Worm (Caenorhabditis elegans) whole organism, L4 larva: ENCODE measurements around the gene T20D3.14.

Source experiments
- D1046.2 ChIP-seq: fragments of 200-800 bp; sonication (Bioruptor generic); IDR thresholded peaks from 2 replicates; pipeline ENCODE4 v1.3.6; 2022; ENCODE audit warnings: missing genetic modification characterization, missing compliant biosample characterization
- F10B5.3 ChIP-seq: sonication (generic microtip); optimal IDR thresholded peaks from 2 replicates; lab custom pipeline; 2016; ENCODE audit warnings: mild to moderate bottlenecking, missing genetic modification characterization, missing compliant biosample characterization
- T20F7.1 ChIP-seq: fragments of 200-800 bp; sonication (Bioruptor generic); optimal IDR thresholded peaks from 2 replicates; lab custom pipeline; 2018; ENCODE audit warnings: mild to moderate bottlenecking, missing genetic modification characterization, missing compliant biosample characterization
- T26A8.4 ChIP-seq: fragments of 200-800 bp; sonication (Bioruptor generic); IDR thresholded peaks from 2 replicates; pipeline ENCODE4 v1.3.6; 2022; ENCODE audit warnings: missing genetic modification characterization, missing compliant biosample characterization
- Y48G9A.11 ChIP-seq: fragments of 200-800 bp; sonication (Bioruptor generic); IDR thresholded peaks from 2 replicates; pipeline ENCODE4 v1.3.6; 2022; ENCODE audit warnings: missing genetic modification reagents, missing genetic modification characterization, missing compliant biosample characterization
- aha-1 ChIP-seq: fragments of 150-350 bp; peaks from one replicate; lab custom pipeline; 2014; ENCODE audit warnings: missing biosample characterization, missing genetic modification characterization
- aly-2 ChIP-seq: sonication (generic microtip); optimal IDR thresholded peaks from 2 replicates; lab custom pipeline; 2018; ENCODE audit warnings: missing biosample characterization, missing genetic modification characterization
- ama-1 ChIP-seq: fragments of 150-350 bp; optimal IDR thresholded peaks from 2 replicates; lab custom pipeline; 2014; ENCODE audit warnings: inconsistent platforms, mixed read lengths
- arid-1 ChIP-seq: fragments of 200-800 bp; sonication (Bioruptor generic); conservative IDR thresholded peaks from 2 replicates; pipeline ENCODE4 v1.3.6; 2022; ENCODE audit warnings: missing genetic modification reagents, missing genetic modification characterization, missing compliant biosample characterization
- attf-4 ChIP-seq: sonication (generic microtip); optimal IDR thresholded peaks from 3 replicates; lab custom pipeline; 2017; ENCODE audit warnings: missing biosample characterization, missing genetic modification characterization
- ceh-28 ChIP-seq: fragments of 150-350 bp; optimal IDR thresholded peaks from 2 replicates; lab custom pipeline; 2014; ENCODE audit warnings: missing biosample characterization, missing genetic modification reagents, missing genetic modification characterization
- cey-2 ChIP-seq: sonication (generic microtip); optimal IDR thresholded peaks from 3 replicates; lab custom pipeline; 2017; ENCODE audit warnings: missing genetic modification characterization, mild to moderate bottlenecking, missing compliant biosample characterization, antibody characterized with exemption, borderline replicate concordance; ENCODE audit not compliant: insufficient read depth
- ctbp-1 ChIP-seq: fragments of 200-800 bp; sonication (Bioruptor generic); IDR thresholded peaks from 2 replicates; pipeline ENCODE4 v1.3.6; 2022; ENCODE audit warnings: missing genetic modification reagents, missing genetic modification characterization, missing compliant biosample characterization
- daf-8 ChIP-seq: fragments of 200-800 bp; sonication (Bioruptor generic); IDR thresholded peaks from 2 replicates; pipeline ENCODE4 v1.3.6; 2022; ENCODE audit warnings: missing genetic modification characterization, missing compliant biosample characterization
- dmd-6 ChIP-seq: fragments of 200-800 bp; sonication (Bioruptor generic); IDR thresholded peaks from 2 replicates; pipeline ENCODE4 v1.3.6; 2022; ENCODE audit warnings: missing genetic modification reagents, missing genetic modification characterization, missing compliant biosample characterization
- dpl-1 ChIP-seq: fragments of 150-350 bp; optimal IDR thresholded peaks from 2 replicates; lab custom pipeline; 2014; ENCODE audit warnings: missing biosample characterization, missing genetic modification reagents, missing genetic modification characterization
- dve-1 ChIP-seq: sonication (generic microtip); optimal IDR thresholded peaks from 2 replicates; lab custom pipeline; 2017; ENCODE audit warnings: antibody characterized with exemption, mild to moderate bottlenecking, missing genetic modification characterization, missing compliant biosample characterization; ENCODE audit not compliant: insufficient read depth
- egl-27 ChIP-seq: sonication (generic microtip); optimal IDR thresholded peaks from 3 replicates; lab custom pipeline; 2017; ENCODE audit warnings: missing biosample characterization, missing genetic modification reagents, missing genetic modification characterization
- fkh-10 ChIP-seq: fragments of 150-350 bp; optimal IDR thresholded peaks from 2 replicates; lab custom pipeline; 2014; ENCODE audit warnings: missing biosample characterization, missing genetic modification reagents, missing genetic modification characterization
- hlh-11 ChIP-seq: fragments of 200-800 bp; sonication (Bioruptor generic); optimal IDR thresholded peaks from 2 replicates; lab custom pipeline; 2018; ENCODE audit warnings: mild to moderate bottlenecking, missing genetic modification characterization, missing compliant biosample characterization
- lin-13 ChIP-seq: fragments of 150-350 bp; optimal IDR thresholded peaks from 2 replicates; lab custom pipeline; 2014; ENCODE audit warnings: missing biosample characterization, missing genetic modification reagents, missing genetic modification characterization
- lin-29 ChIP-seq: fragments of 200-800 bp; sonication (Bioruptor generic); IDR thresholded peaks from 2 replicates; pipeline ENCODE4 v1.3.6; 2022; ENCODE audit warnings: missing genetic modification reagents, missing genetic modification characterization, missing compliant biosample characterization
- lir-3 ChIP-seq: sonication (generic microtip); optimal IDR thresholded peaks from 2 replicates; lab custom pipeline; 2016; ENCODE audit warnings: mild to moderate bottlenecking, missing genetic modification characterization, missing compliant biosample characterization
- mdl-1 ChIP-seq, 2 experiments: fragments of 150-350 bp in 1 of 2; sonication (generic microtip) in 1 of 2; optimal IDR thresholded peaks; 2 replicates each; lab custom pipeline; 2014 to 2017; ENCODE audit warnings: missing biosample characterization in 2 of 2, missing genetic modification characterization in 2 of 2
- mdt-29 ChIP-seq: fragments of 200-800 bp; sonication (Bioruptor generic); IDR thresholded peaks from 2 replicates; pipeline ENCODE4 v1.3.6; 2022; ENCODE audit warnings: missing genetic modification reagents, missing genetic modification characterization, missing compliant biosample characterization
- mep-1 ChIP-seq: fragments of 150-350 bp; sonication (generic microtip); optimal IDR thresholded peaks from 3 replicates; lab custom pipeline; 2014; ENCODE audit warnings: missing biosample characterization, missing genetic modification characterization
- mes-2 ChIP-seq: sonication (generic microtip); optimal IDR thresholded peaks from 2 replicates; lab custom pipeline; 2016; ENCODE audit warnings: missing genotype, mild to moderate bottlenecking, missing genetic modification characterization, missing compliant biosample characterization; ENCODE audit not compliant: poor library complexity, severe bottlenecking
- mxl-2 ChIP-seq: fragments of 200-800 bp; sonication (Bioruptor generic); conservative IDR thresholded peaks from 2 replicates; pipeline ENCODE4 v1.3.6; 2022; ENCODE audit warnings: missing genetic modification reagents, missing genetic modification characterization, missing compliant biosample characterization
- mxl-3 ChIP-seq: fragments of 200-800 bp; sonication (Bioruptor generic); optimal IDR thresholded peaks from 2 replicates; lab custom pipeline; 2018; ENCODE audit warnings: mild to moderate bottlenecking, missing genetic modification characterization, missing compliant biosample characterization
- nhr-102 ChIP-seq: sonication (generic microtip); optimal IDR thresholded peaks from 2 replicates; lab custom pipeline; 2016; ENCODE audit warnings: mild to moderate bottlenecking, missing genetic modification characterization, moderate library complexity, missing compliant biosample characterization
- nhr-11 ChIP-seq: fragments of 150-350 bp; optimal IDR thresholded peaks from 2 replicates; lab custom pipeline; 2014; ENCODE audit warnings: missing biosample characterization, missing genetic modification characterization
- nhr-237 ChIP-seq: sonication (generic microtip); optimal IDR thresholded peaks from 2 replicates; lab custom pipeline; 2017; ENCODE audit warnings: missing biosample characterization, missing genetic modification characterization
- nhr-41 ChIP-seq: fragments of 200-800 bp; sonication (Bioruptor generic); IDR thresholded peaks from 2 replicates; pipeline ENCODE4 v1.3.6; 2022; ENCODE audit warnings: missing genetic modification reagents, missing genetic modification characterization, missing compliant biosample characterization
- nhr-76 ChIP-seq: fragments of 150-350 bp; optimal IDR thresholded peaks from 2 replicates; lab custom pipeline; 2014; ENCODE audit warnings: missing biosample characterization, missing genetic modification characterization
- nhr-77 ChIP-seq: fragments of 150-350 bp; optimal IDR thresholded peaks from 2 replicates; lab custom pipeline; 2014; ENCODE audit warnings: missing biosample characterization, missing genetic modification characterization
- pqm-1 ChIP-seq: sonication (generic microtip); optimal IDR thresholded peaks from 2 replicates; lab custom pipeline; 2017; ENCODE audit warnings: missing biosample characterization, missing genetic modification characterization
- set-16 ChIP-seq: fragments of 200-800 bp; sonication (Bioruptor generic); IDR thresholded peaks from 2 replicates; pipeline ENCODE4 v1.3.6; 2022; ENCODE audit warnings: missing genetic modification reagents, missing genetic modification characterization, missing compliant biosample characterization
- skn-1 ChIP-seq: fragments of 150-350 bp; optimal IDR thresholded peaks from 2 replicates; lab custom pipeline; 2014; ENCODE audit warnings: missing biosample characterization, missing genetic modification characterization
- snpc-1.2 ChIP-seq: fragments of 200-800 bp; sonication (Bioruptor generic); IDR thresholded peaks from 2 replicates; pipeline ENCODE4 v1.3.6; 2022; ENCODE audit warnings: missing genetic modification reagents, missing genetic modification characterization, missing compliant biosample characterization
- unc-130 ChIP-seq: sonication (generic microtip); optimal IDR thresholded peaks from 2 replicates; lab custom pipeline; 2016; ENCODE audit warnings: missing genetic modification reagents, missing genetic modification characterization, missing compliant biosample characterization
- unc-62 ChIP-seq, 3 experiments: fragments of 150-350 bp in 1 of 3; sonication (generic microtip); optimal IDR thresholded peaks in 2 of 3; peaks in 1 of 3; 1 replicate in 1 of 3; 2 replicates in 2 of 3; lab custom pipeline; 2014 to 2017; ENCODE audit warnings: missing biosample characterization in 3 of 3, missing genetic modification characterization in 3 of 3, missing genetic modification reagents in 3 of 3, missing genotype in 1 of 3
- zag-1 ChIP-seq: fragments of 150-350 bp; optimal IDR thresholded peaks from 2 replicates; lab custom pipeline; 2014; ENCODE audit warnings: missing biosample characterization, missing genetic modification characterization
- zfp-2 ChIP-seq: sonication (generic microtip); optimal IDR thresholded peaks from 2 replicates; lab custom pipeline; 2016; ENCODE audit warnings: mild to moderate bottlenecking, missing genetic modification characterization, missing compliant biosample characterization
- zfp-3 ChIP-seq: fragments of 200-800 bp; sonication (Bioruptor generic); conservative IDR thresholded peaks from 2 replicates; pipeline ENCODE4 v1.3.6; 2022; ENCODE audit warnings: missing genetic modification reagents, missing genetic modification characterization, missing compliant biosample characterization
- ztf-7 ChIP-seq: fragments of 150-350 bp; optimal IDR thresholded peaks from 2 replicates; lab custom pipeline; 2014; ENCODE audit warnings: missing biosample characterization, missing genetic modification characterization

T20D3.14 gene

DNA sequence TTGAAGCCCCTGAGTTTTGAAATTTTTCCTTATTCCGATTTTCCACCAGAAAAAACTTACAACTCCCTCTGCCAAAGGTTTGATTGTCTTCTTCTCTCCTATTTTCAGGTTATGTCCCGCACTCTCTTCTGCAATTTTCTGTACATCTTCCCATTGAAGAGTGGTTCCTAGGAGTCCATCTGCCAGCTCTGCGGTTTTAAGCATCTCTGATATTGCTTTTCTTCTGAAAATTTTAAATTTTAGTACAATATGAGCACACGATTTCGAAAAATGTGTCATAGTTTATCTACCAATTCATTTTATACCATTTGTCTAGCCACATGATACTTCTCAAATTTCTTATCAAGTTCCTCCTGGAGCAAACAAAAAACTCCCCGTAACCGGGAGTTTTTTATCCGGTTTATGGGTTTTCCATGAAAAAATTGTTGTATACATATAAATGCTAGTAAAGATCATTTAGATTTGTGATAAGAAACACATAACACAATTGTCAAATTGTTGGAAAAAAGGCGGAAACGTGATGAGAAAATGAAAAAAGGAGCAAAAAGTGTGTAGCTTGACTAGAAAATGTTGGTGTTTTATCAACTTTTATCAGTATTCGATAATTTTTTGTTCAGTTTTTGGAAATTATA, 24.7 kb downstream of the T20D3.14 start (continued):
- TF ChIP-seq mdl-1 (tag; optimal IDR thresholded peaks at IDR 0.05; lab: Kevin White, UChicago) (peak in 1 of 2 experiments; percentile 43), dmd-6 (GFP tag; lab: Robert Waterston, UW) (no peak; the same call in none of the 2 replicates), hlh-11 (tag; lab: Kevin White, UChicago) (peak; percentile 57), zfp-2 (no peak), unc-130 (GFP tag; lab: Kevin White, UChicago) (no peak), pqm-1 (tag; lab: Kevin White, UChicago) (peak; percentile 44), nhr-102 (no peak)

DNA sequence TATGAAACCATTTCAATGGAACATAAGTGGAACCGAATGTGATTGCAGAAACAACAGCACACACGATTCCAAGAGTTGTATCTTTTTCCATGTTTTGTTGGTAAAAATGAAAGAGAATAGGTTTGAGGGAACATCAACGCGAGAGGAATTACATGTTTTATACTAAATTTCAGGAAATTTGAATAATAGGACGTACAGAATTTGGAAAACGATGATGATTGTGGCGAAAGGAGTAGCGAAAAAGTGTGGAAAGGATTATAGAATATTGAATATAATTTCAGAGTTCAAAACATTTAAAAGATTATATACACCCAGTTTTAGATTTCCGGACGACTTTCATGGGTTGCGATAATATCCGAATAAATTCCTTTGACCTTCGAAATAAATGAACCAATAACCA, 26.7 kb downstream of the T20D3.14 start, which contains the start of gene F49C12.6:
TSS of gene F49C12.6 (minus strand) at position 101 of the 400 bp plus-strand sequence.
- no peak for TF ChIP-seq dve-1 (tag; lab: Kevin White, UChicago)
- TF ChIP-seq mes-2, result no peak
- no peak for TF ChIP-seq cey-2 (tag; lab: Kevin White, UChicago)
- no peak for TF ChIP-seq zag-1 (tag; lab: Kevin White, UChicago)
- TF ChIP-seq mxl-3 (GFP tag; lab: Kevin White, UChicago), result no peak
- TF ChIP-seq aly-2, result no peak
- no peak for TF ChIP-seq nhr-76 (tag; lab: Kevin White, UChicago)
- no peak for TF ChIP-seq set-16 (GFP tag; lab: Robert Waterston, UW)
- TF ChIP-seq lir-3 (tag; lab: Kevin White, UChicago), result no peak
- no peak for TF ChIP-seq nhr-77 (tag; lab: Kevin White, UChicago)
- TF ChIP-seq attf-4 (tag; lab: Kevin White, UChicago), result no peak
- TF ChIP-seq T26A8.4, result no peak
- no peak for TF ChIP-seq nhr-11 (tag; lab: Kevin White, UChicago)
- TF ChIP-seq nhr-237, result no peak
- TF ChIP-seq mep-1 (tag; lab: Kevin White, UChicago), result no peak
- TF ChIP-seq ama-1, result no peak
- no peak for TF ChIP-seq lin-13 (GFP tag; lab: Kevin White, UChicago)

DNA sequence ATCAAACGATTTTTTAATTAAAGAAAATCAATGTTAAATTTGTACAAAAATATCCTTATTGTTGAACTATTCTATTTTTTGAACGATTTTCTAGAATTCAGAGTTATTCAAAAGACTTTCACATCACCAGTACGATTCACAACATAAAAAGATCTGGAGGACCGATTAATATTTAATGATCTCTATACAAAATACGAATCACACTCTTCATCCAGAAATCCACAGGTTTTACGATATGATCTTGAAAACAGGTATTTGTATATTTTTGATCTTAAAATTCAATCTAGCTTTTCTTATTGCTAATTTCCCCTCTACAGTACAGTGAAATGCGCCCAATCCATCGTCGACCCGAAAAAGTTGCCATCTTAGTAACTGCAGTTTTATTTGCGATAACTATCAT, 31.1 kb downstream of the T20D3.14 start, which contains the start of gene F49C12.5:
TSS of gene F49C12.5 (plus strand) at position 301 of the 400 bp plus-strand sequence.
- TF ChIP-seq unc-62 (GFP tag; optimal IDR thresholded peaks at IDR 0.05 in 1 of 2; lab: Kevin White, UChicago) (no peak), unc-62 (tag; optimal IDR thresholded peaks at IDR 0.05; lab: Kevin White, UChicago) (no peak), zfp-3 (GFP tag; lab: Robert Waterston, UW) (no peak), ctbp-1 (no peak), zfp-2 (no peak), daf-8 (no peak), dpl-1 (GFP tag; lab: Kevin White, UChicago) (no peak), F10B5.3 (tag; lab: Kevin White, UChicago) (no peak)

DNA sequence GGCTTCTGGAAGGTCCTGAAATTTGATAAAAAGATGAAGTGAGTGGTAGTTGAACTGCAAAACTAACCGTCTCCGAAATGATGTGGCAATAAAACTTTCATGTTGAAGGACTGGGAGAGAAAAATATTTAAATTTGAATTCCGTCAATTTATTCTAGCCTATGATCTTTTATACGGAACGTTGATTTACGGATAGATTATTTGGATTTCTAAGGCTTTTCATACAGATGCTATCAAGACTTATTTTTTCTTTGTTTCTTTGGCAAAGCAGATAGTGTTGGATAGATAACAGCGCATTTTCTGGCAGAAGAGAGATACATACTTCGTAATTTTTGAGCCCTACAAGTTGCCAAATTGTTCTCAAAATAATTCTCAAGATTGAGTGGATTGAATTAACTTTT, 31.7 kb downstream of the T20D3.14 start, which contains the start of gene F49C12.4:
TSS of gene F49C12.4 (minus strand) at position 101 of the 400 bp plus-strand sequence.
- TF ChIP-seq arid-1 (GFP tag; lab: Robert Waterston, UW), result no peak
- no peak for TF ChIP-seq dmd-6 (GFP tag; lab: Robert Waterston, UW)
- TF ChIP-seq nhr-41, result no peak
- TF ChIP-seq Y48G9A.11 (GFP tag; lab: Robert Waterston, UW), result no peak
- TF ChIP-seq D1046.2 (GFP tag; lab: Robert Waterston, UW), result no peak
- TF ChIP-seq F10B5.3 (tag; lab: Kevin White, UChicago), result no peak
- no peak for TF ChIP-seq lin-29 (GFP tag; lab: Robert Waterston, UW)
- TF ChIP-seq mdt-29 (GFP tag; lab: Robert Waterston, UW), result no peak
- TF ChIP-seq ama-1, result no peak
- no peak for TF ChIP-seq ceh-28 (tag; lab: Kevin White, UChicago)
- TF ChIP-seq snpc-1.2 (GFP tag; lab: Robert Waterston, UW), result no peak
- no peak for TF ChIP-seq egl-27 (tag; lab: Kevin White, UChicago)
- no peak for TF ChIP-seq T20F7.1 (GFP tag; lab: Kevin White, UChicago)
- TF ChIP-seq fkh-10, result no peak
- no peak for TF ChIP-seq mxl-2 (GFP tag; lab: Robert Waterston, UW)
- TF ChIP-seq set-16 (GFP tag; lab: Robert Waterston, UW), result no peak
- TF ChIP-seq aha-1 (tag; lab: Kevin White, UChicago), result no peak
- TF ChIP-seq ztf-7 (tag; lab: Kevin White, UChicago), result no peak
- TF ChIP-seq skn-1 (tag; lab: Kevin White, UChicago), result no peak
